Fruit fly (Drosophila melanogaster) whole organism, embryonic: Measurements from ENCODE around the gene Kdm2.

ENCODE experiments used
- CG1024 ChIP-seq: fragments of 200-800 bp; sonication (Bioruptor generic); IDR thresholded peaks from 2 replicates; pipeline ENCODE4 v1.3.6; 2022; ENCODE audit warnings: missing biosample characterization, missing genetic modification characterization
- CG11398 ChIP-seq: fragments of 200-800 bp; sonication (Bioruptor generic); optimal IDR thresholded peaks from 2 replicates; lab custom pipeline; 2016; ENCODE audit warnings: missing biosample characterization, missing genetic modification characterization
- CG11696 ChIP-seq: fragments of 200-800 bp; sonication (Bioruptor generic); IDR thresholded peaks from 2 replicates; pipeline ENCODE4 v1.3.6; 2022; ENCODE audit warnings: missing biosample characterization, missing genetic modification characterization
- CG13287 ChIP-seq: fragments of 200-800 bp; sonication (Bioruptor generic); IDR thresholded peaks from 2 replicates; pipeline ENCODE4 v1.3.6; 2022; ENCODE audit warnings: missing biosample characterization, missing genetic modification characterization; ENCODE audit not compliant: partially characterized antibody
- CG14441 ChIP-seq: fragments of 200-800 bp; sonication (Bioruptor generic); IDR thresholded peaks from 2 replicates; pipeline ENCODE4 v1.3.6; 2022; ENCODE audit warnings: missing biosample characterization, missing genetic modification characterization
- CG15514 ChIP-seq: fragments of 200-800 bp; sonication (Bioruptor generic); optimal IDR thresholded peaks from 3 replicates; lab custom pipeline; 2017; ENCODE audit warnings: missing biosample characterization, missing genetic modification characterization, mild to moderate bottlenecking, moderate library complexity, missing genetic modification reagents
- CG1603 ChIP-seq: fragments of 200-800 bp; sonication (Bioruptor generic); optimal IDR thresholded peaks from 2 replicates; lab custom pipeline; 2019; ENCODE audit warnings: missing biosample characterization, mild to moderate bottlenecking, missing genetic modification characterization, moderate library complexity
- CG17328 ChIP-seq: fragments of 200-800 bp; sonication (Bioruptor generic); IDR thresholded peaks from 2 replicates; pipeline ENCODE4 v1.3.6; 2022; ENCODE audit warnings: missing biosample characterization, missing genetic modification characterization
- CG17568 ChIP-seq: fragments of 200-800 bp; sonication (Bioruptor generic); optimal IDR thresholded peaks from 2 replicates; lab custom pipeline; 2018; ENCODE audit warnings: missing biosample characterization, mild to moderate bottlenecking, missing genetic modification characterization, moderate library complexity
- CG17612 ChIP-seq: fragments of 200-800 bp; sonication (Bioruptor generic); IDR thresholded peaks from 2 replicates; pipeline ENCODE4 v1.3.6; 2022; ENCODE audit warnings: missing biosample characterization, missing genetic modification characterization
- CG2678 ChIP-seq: fragments of 200-800 bp; sonication (Bioruptor generic); optimal IDR thresholded peaks from 3 replicates; lab custom pipeline; 2019; ENCODE audit warnings: missing biosample characterization, mild to moderate bottlenecking, missing genetic modification characterization, moderate library complexity
- CG30431 ChIP-seq: fragments of 200-800 bp; sonication (Bioruptor generic); optimal IDR thresholded peaks from 2 replicates; lab custom pipeline; 2017; ENCODE audit warnings: missing biosample characterization, missing genetic modification characterization
- CG31365 ChIP-seq: fragments of 200-800 bp; sonication (Bioruptor generic); optimal IDR thresholded peaks from 2 replicates; lab custom pipeline; 2018; ENCODE audit warnings: missing biosample characterization, mild to moderate bottlenecking, missing genetic modification characterization
- CG32532 ChIP-seq: fragments of 200-800 bp; sonication (Bioruptor generic); IDR thresholded peaks from 2 replicates; pipeline ENCODE4 v1.3.6; 2022; ENCODE audit warnings: missing biosample characterization, missing genetic modification characterization
- CG3995 ChIP-seq: fragments of 200-800 bp; sonication (Bioruptor generic); optimal IDR thresholded peaks from 3 replicates; lab custom pipeline; 2016; ENCODE audit warnings: missing biosample characterization, missing genetic modification characterization
- CG4328 ChIP-seq: fragments of 200-800 bp; sonication (Bioruptor generic); optimal IDR thresholded peaks from 3 replicates; lab custom pipeline; 2017; ENCODE audit warnings: missing biosample characterization, missing genetic modification reagents, missing genetic modification characterization
- CG43689 ChIP-seq: fragments of 200-800 bp; sonication (Bioruptor generic); IDR thresholded peaks from 2 replicates; pipeline ENCODE4 v1.3.6; 2022; ENCODE audit warnings: missing biosample characterization, missing genetic modification characterization
- CG5245 ChIP-seq: fragments of 200-800 bp; sonication (Bioruptor generic); optimal IDR thresholded peaks from 3 replicates; lab custom pipeline; 2016; ENCODE audit warnings: missing biosample characterization, missing genetic modification characterization
- CG6683 ChIP-seq: fragments of 200-800 bp; sonication (Bioruptor generic); optimal IDR thresholded peaks from 2 replicates; lab custom pipeline; 2017; ENCODE audit warnings: missing biosample characterization, mild to moderate bottlenecking, missing genetic modification characterization, missing genetic modification reagents
- CG6689 ChIP-seq: fragments of 200-800 bp; sonication (Bioruptor generic); IDR thresholded peaks from 2 replicates; pipeline ENCODE4 v1.3.6; 2022; ENCODE audit warnings: missing biosample characterization, missing genetic modification characterization
- CG6854 ChIP-seq: fragments of 200-800 bp; sonication (Bioruptor generic); optimal IDR thresholded peaks from 3 replicates; lab custom pipeline; 2017; ENCODE audit warnings: missing biosample characterization, mild to moderate bottlenecking, missing genetic modification characterization
- CHES-1-like ChIP-seq: fragments of 200-800 bp; sonication (Bioruptor generic); optimal IDR thresholded peaks from 2 replicates; lab custom pipeline; 2016; ENCODE audit warnings: missing biosample characterization, missing genetic modification characterization
- Dbx ChIP-seq: fragments of 200-800 bp; sonication (Bioruptor generic); IDR thresholded peaks from 3 replicates; pipeline ENCODE4 v1.3.6; 2022; ENCODE audit warnings: missing biosample characterization, missing genetic modification characterization
- Doc2 ChIP-seq: fragments of 200-800 bp; sonication (Bioruptor generic); IDR thresholded peaks from 2 replicates; pipeline ENCODE4 v1.3.6; 2022; ENCODE audit warnings: missing biosample characterization, missing genetic modification characterization
- Drgx ChIP-seq: fragments of 200-800 bp; sonication (Bioruptor generic); IDR thresholded peaks from 2 replicates; pipeline ENCODE4 v1.3.6; 2022; ENCODE audit warnings: missing biosample characterization, missing genetic modification characterization
- Elba2 ChIP-seq: fragments of 200-800 bp; sonication (Bioruptor generic); optimal IDR thresholded peaks from 3 replicates; lab custom pipeline; 2016; ENCODE audit warnings: missing biosample characterization, missing genetic modification characterization
- Ets97D ChIP-seq: fragments of 200-800 bp; sonication (Bioruptor generic); optimal IDR thresholded peaks from 3 replicates; lab custom pipeline; 2016; ENCODE audit warnings: missing biosample characterization, missing genetic modification characterization
- H15 ChIP-seq: fragments of 200-800 bp; sonication (Bioruptor generic); IDR thresholded peaks from 3 replicates; pipeline ENCODE4 v1.3.6; 2022; ENCODE audit warnings: missing biosample characterization, missing genetic modification characterization
- Meics ChIP-seq: fragments of 200-800 bp; sonication (Bioruptor generic); optimal IDR thresholded peaks from 2 replicates; lab custom pipeline; 2017; ENCODE audit warnings: missing biosample characterization, mild to moderate bottlenecking, missing genetic modification characterization
- Myb ChIP-seq: fragments of 200-800 bp; sonication (Bioruptor generic); optimal IDR thresholded peaks from 2 replicates; lab custom pipeline; 2016; ENCODE audit warnings: missing biosample characterization, missing genetic modification characterization
- NFAT ChIP-seq: fragments of 200-800 bp; sonication (Bioruptor generic); IDR thresholded peaks from 2 replicates; pipeline ENCODE4 v1.3.6; 2022; ENCODE audit warnings: missing biosample characterization, missing genetic modification characterization
- Nf-YB ChIP-seq: fragments of 200-800 bp; sonication (Bioruptor generic); optimal IDR thresholded peaks from 3 replicates; lab custom pipeline; 2019; ENCODE audit warnings: missing biosample characterization, mild to moderate bottlenecking, missing genetic modification characterization, moderate library complexity
- TFAM ChIP-seq: fragments of 200-800 bp; sonication (Bioruptor generic); optimal IDR thresholded peaks from 2 replicates; lab custom pipeline; 2017; ENCODE audit warnings: missing biosample characterization, missing genetic modification characterization, inconsistent platforms
- Usf ChIP-seq: fragments of 200-800 bp; sonication (Bioruptor generic); optimal IDR thresholded peaks from 2 replicates; lab custom pipeline; 2017; ENCODE audit warnings: missing genotype, missing biosample characterization, missing genetic modification characterization
- Xbp1 ChIP-seq: fragments of 200-800 bp; sonication (Bioruptor generic); optimal IDR thresholded peaks from 3 replicates; lab custom pipeline; 2016; ENCODE audit warnings: missing biosample characterization, mild to moderate bottlenecking, missing genetic modification characterization
- bsh ChIP-seq, 2 experiments: fragments of 200-800 bp; sonication (Bioruptor generic); optimal IDR thresholded peaks; 2 replicates each; lab custom pipeline; 2017 to 2018; ENCODE audit warnings: mild to moderate bottlenecking in 2 of 2, missing biosample characterization in 2 of 2, missing genetic modification characterization in 2 of 2, moderate library complexity in 1 of 2
- dpn ChIP-seq, 2 experiments: fragments of 200-800 bp; sonication (Bioruptor generic); optimal IDR thresholded peaks; 3 replicates each; lab custom pipeline; 2016; ENCODE audit warnings: missing biosample characterization in 2 of 2, missing genetic modification characterization in 2 of 2
- dysf ChIP-seq: fragments of 200-800 bp; sonication (Bioruptor generic); IDR thresholded peaks from 3 replicates; pipeline ENCODE4 v1.3.6; 2022; ENCODE audit warnings: missing biosample characterization, missing genetic modification characterization
- fd64A ChIP-seq: fragments of 200-800 bp; sonication (Bioruptor generic); optimal IDR thresholded peaks from 3 replicates; lab custom pipeline; 2018; ENCODE audit warnings: missing biosample characterization, mild to moderate bottlenecking, missing genetic modification characterization
- fru ChIP-seq: fragments of >200 bp; optimal IDR thresholded peaks from 2 replicates; lab custom pipeline; 2017
- hkb ChIP-seq, 2 experiments: fragments of 200-800 bp in 1 of 2; fragments of >200 bp in 1 of 2; sonication (Bioruptor generic) in 1 of 2; IDR thresholded peaks in 1 of 2; optimal IDR thresholded peaks in 1 of 2; 2 replicates each; pipeline versions ENCODE4 v1.3.6 to Lab custom; 2017 to 2022; ENCODE audit warnings: missing biosample characterization in 1 of 2, missing genetic modification characterization in 1 of 2
- jigr1 ChIP-seq: fragments of 200-800 bp; sonication (Bioruptor generic); IDR thresholded peaks from 3 replicates; pipeline ENCODE4 v1.3.6; 2022; ENCODE audit warnings: missing biosample characterization, missing genetic modification characterization
- pan ChIP-seq, 4 experiments: fragments of >200 bp in 3 of 4; fragments of 200-800 bp in 1 of 4; sonication (Bioruptor generic) in 1 of 4; optimal IDR thresholded peaks in 3 of 4; IDR thresholded peaks in 1 of 4; 2 replicates each; pipeline versions ENCODE4 v1.3.6 to Lab custom; 2017 to 2022; ENCODE audit warnings: missing biosample characterization in 2 of 4, missing genetic modification characterization in 2 of 4, mixed read lengths in 1 of 4
- ranshi ChIP-seq: fragments of 200-800 bp; sonication (Bioruptor generic); IDR thresholded peaks from 2 replicates; pipeline ENCODE4 v1.3.6; 2022; ENCODE audit warnings: missing biosample characterization, missing genetic modification characterization
- slbo ChIP-seq: fragments of 200-800 bp; sonication (Bioruptor generic); IDR thresholded peaks from 2 replicates; pipeline ENCODE4 v1.3.6; 2022; ENCODE audit warnings: missing biosample characterization, missing genetic modification characterization
- sug ChIP-seq: fragments of 200-800 bp; optimal IDR thresholded peaks from 2 replicates; lab custom pipeline; 2019; ENCODE audit warnings: missing biosample characterization, mild to moderate bottlenecking, missing genetic modification characterization, moderate library complexity
- tgo ChIP-seq: fragments of 200-800 bp; sonication (Bioruptor generic); IDR thresholded peaks from 3 replicates; pipeline ENCODE4 v1.3.6; 2022; ENCODE audit warnings: missing biosample characterization, missing genetic modification characterization
- tin ChIP-seq: fragments of 200-800 bp; sonication (Bioruptor generic); optimal IDR thresholded peaks from 3 replicates; lab custom pipeline; 2016; ENCODE audit warnings: missing biosample characterization, missing genetic modification characterization
- trh ChIP-seq: fragments of 200-800 bp; sonication (Bioruptor generic); optimal IDR thresholded peaks from 2 replicates; lab custom pipeline; 2016; ENCODE audit warnings: missing biosample characterization, missing genetic modification characterization
- tup ChIP-seq: fragments of 200-800 bp; sonication (Bioruptor generic); optimal IDR thresholded peaks from 2 replicates; lab custom pipeline; 2016; ENCODE audit warnings: missing biosample characterization, mild to moderate bottlenecking, missing genetic modification characterization, moderate library complexity
- zen ChIP-seq: fragments of 200-800 bp; sonication (Bioruptor generic); optimal IDR thresholded peaks from 3 replicates; lab custom pipeline; 2018; ENCODE audit warnings: missing biosample characterization, mild to moderate bottlenecking, missing genetic modification characterization, moderate library complexity

Kdm2 gene

DNA sequence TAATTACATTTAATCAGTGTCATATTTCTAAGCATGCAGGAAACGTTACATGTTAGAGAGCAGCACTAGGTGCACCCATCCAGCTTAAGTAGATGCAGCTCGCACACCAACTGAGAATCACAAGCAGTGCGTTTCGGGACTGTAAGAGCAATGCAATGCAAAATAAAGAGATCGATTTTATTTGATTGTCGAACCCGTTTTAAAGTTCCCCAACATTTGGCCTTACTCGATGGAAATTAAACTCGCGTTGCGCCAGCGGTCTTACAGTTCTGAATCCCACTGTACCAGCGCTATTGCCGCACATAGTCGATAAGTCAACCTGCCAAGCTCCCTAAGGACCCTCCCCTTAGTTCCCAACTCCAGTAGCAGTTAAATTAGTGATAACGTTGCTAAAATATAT, 10.5 kb downstream of the Kdm2 start (continued):
- no peak for TF ChIP-seq ranshi (GFP tag; lab: Robert Waterston, UW)
- no peak for TF ChIP-seq CG2678 (tag; lab: Kevin White, UChicago)
- no peak for TF ChIP-seq H15
- no peak for TF ChIP-seq CG31365 (tag; lab: Kevin White, UChicago)
- no peak for TF ChIP-seq trh (GFP tag; lab: Kevin White, UChicago)
- no peak for TF ChIP-seq sug (tag; lab: Kevin White, UChicago)
- TF ChIP-seq CG11696 (GFP tag; lab: Robert Waterston, UW), result no peak
- TF ChIP-seq CG17328, result peak; percentile 29; the same call in 1 of the 2 replicates
- TF ChIP-seq CG14441 (GFP tag; lab: Robert Waterston, UW), result 0 out of 2 replicates have a peak, but pooled peaks have one; percentile 40
- no peak for TF ChIP-seq fru (lab: Kevin White, UChicago)
- no peak for TF ChIP-seq CHES-1-like (GFP tag; lab: Kevin White, UChicago)
- no peak for TF ChIP-seq hkb (optimal IDR thresholded peaks at IDR 0.05; lab: Kevin White, UChicago)
- TF ChIP-seq hkb (GFP tag; IDR thresholded peaks at IDR 0.05; lab: Robert Waterston, UW), result peak; percentile 18; the same call in 1 of the 2 replicates
- no peak for TF ChIP-seq tgo (GFP tag; lab: Robert Waterston, UW)
- no peak for TF ChIP-seq CG11398 (GFP tag; lab: Kevin White, UChicago)
- TF ChIP-seq CG1024 (GFP tag; lab: Robert Waterston, UW), result no peak
- TF ChIP-seq CG17612 (GFP tag; lab: Robert Waterston, UW), result no peak
- TF ChIP-seq CG1603 (tag; lab: Kevin White, UChicago), result peak; percentile 9
- TF ChIP-seq fd64A (GFP tag; lab: Kevin White, UChicago), result no peak
- 0 out of 3 replicates have a peak, but pooled peaks have one; percentile 34 for TF ChIP-seq dysf (GFP tag; lab: Robert Waterston, UW)
- TF ChIP-seq Doc2, result no peak
- peak; percentile 22; the same call in 1 of the 2 replicates for TF ChIP-seq slbo (GFP tag; lab: Robert Waterston, UW)
- no peak for TF ChIP-seq tup (GFP tag; lab: Kevin White, UChicago)
- no peak for TF ChIP-seq CG3995 (GFP tag; lab: Kevin White, UChicago)
- TF ChIP-seq CG30431 (GFP tag; lab: Kevin White, UChicago), result no peak
- no peak for TF ChIP-seq Elba2 (GFP tag; lab: Kevin White, UChicago)
- TF ChIP-seq dpn (GFP tag; optimal IDR thresholded peaks at IDR 0.05; lab: Kevin White, UChicago), result no peak
- peak in 1 of 2 experiments; percentile 5 for TF ChIP-seq bsh (GFP tag; optimal IDR thresholded peaks at IDR 0.05; lab: Kevin White, UChicago)
- TF ChIP-seq CG32532, result peak; percentile 34; the same call in 1 of the 2 replicates
- no peak for TF ChIP-seq Usf (GFP tag; lab: Kevin White, UChicago)
- TF ChIP-seq pan (optimal IDR thresholded peaks at IDR 0.05; lab: Kevin White, UChicago), result no peak
- peak in 1 of 2 experiments; percentile 12 for TF ChIP-seq pan (GFP tag; optimal IDR thresholded peaks at IDR 0.05 in 1 of 2, IDR thresholded peaks at IDR 0.05 in 1 of 2)
- no peak for TF ChIP-seq CG4328 (GFP tag; lab: Kevin White, UChicago)
- no peak for TF ChIP-seq CG6854 (GFP tag; lab: Kevin White, UChicago)
- TF ChIP-seq Dbx (GFP tag; lab: Robert Waterston, UW), result no peak
- TF ChIP-seq CG43689 (GFP tag; lab: Robert Waterston, UW), result no peak
- no peak for TF ChIP-seq CG13287 (GFP tag; lab: Robert Waterston, UW)
- no peak for TF ChIP-seq CG6683 (GFP tag; lab: Kevin White, UChicago)
- TF ChIP-seq zen, result no peak
- no peak for TF ChIP-seq Ets97D (GFP tag; lab: Kevin White, UChicago)
- TF ChIP-seq Xbp1 (GFP tag; lab: Kevin White, UChicago), result no peak
- TF ChIP-seq TFAM (GFP tag; lab: Kevin White, UChicago), result no peak
- peak; percentile 66 for TF ChIP-seq Drgx (GFP tag; lab: Robert Waterston, UW)
- no peak for TF ChIP-seq CG5245 (GFP tag; lab: Kevin White, UChicago)
- TF ChIP-seq Meics, result no peak
- no peak for TF ChIP-seq jigr1 (GFP tag; lab: Robert Waterston, UW)
- TF ChIP-seq Nf-YB (GFP tag; lab: Kevin White, UChicago), result no peak
- TF ChIP-seq CG15514 (GFP tag; lab: Kevin White, UChicago), result no peak
- TF ChIP-seq CG6689 (GFP tag; lab: Robert Waterston, UW), result no peak
- no peak for TF ChIP-seq NFAT (GFP tag; lab: Robert Waterston, UW)
- TF ChIP-seq CG17568 (GFP tag; lab: Kevin White, UChicago), result no peak
- no peak for TF ChIP-seq Myb (GFP tag; lab: Kevin White, UChicago)
- no peak for TF ChIP-seq tin (GFP tag; lab: Kevin White, UChicago)
